Worm (Caenorhabditis elegans): ENCODE measurements around the gene nhr-225.

DNA sequence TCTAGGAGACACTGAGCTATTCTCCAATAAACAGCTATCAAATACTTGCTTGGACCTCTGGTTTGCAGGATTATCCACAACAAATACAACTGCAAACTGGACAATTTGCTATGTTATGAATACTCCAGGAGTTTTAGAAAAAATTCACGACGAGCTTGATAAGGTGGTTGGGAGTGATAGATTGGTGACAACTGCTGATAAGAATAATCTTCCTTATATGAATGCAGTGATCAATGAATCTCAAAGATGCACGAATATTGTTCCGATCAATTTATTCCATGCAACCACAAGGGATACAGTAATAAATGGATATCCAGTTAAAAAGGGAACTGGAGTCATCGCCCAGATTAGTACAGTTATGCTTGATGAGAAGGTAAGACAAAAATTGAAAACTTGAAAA is 38.5 kb downstream of the nhr-225 start:
- TF ChIP-seq D2030.7 (GFP tag; IDR thresholded peaks at IDR 0.05) = no peak
- no peak for TF ChIP-seq ceh-91 (GFP tag; IDR thresholded peaks at IDR 0.05)
- TF ChIP-seq attf-6 (GFP tag; IDR thresholded peaks at IDR 0.05) = no peak
- TF ChIP-seq tbx-9 (tag; optimal IDR thresholded peaks at IDR 0.05; ENCODE audit: borderline replicate concordance) = no peak
- TF ChIP-seq pha-4 (tag; optimal IDR thresholded peaks at IDR 0.05) = no peak
- no peak for TF ChIP-seq egrh-3 (GFP tag; IDR thresholded peaks at IDR 0.05)
- no peak for TF ChIP-seq tlf-1 (GFP tag; optimal IDR thresholded peaks at IDR 0.05)
- no peak for TF ChIP-seq athp-1 (tag; optimal IDR thresholded peaks at IDR 0.05)
- no peak for TF ChIP-seq nfya-1 (tag; optimal IDR thresholded peaks at IDR 0.05; ENCODE audit: borderline replicate concordance, insufficient read depth)
- no peak for TF ChIP-seq sea-2 (GFP tag; IDR thresholded peaks at IDR 0.05)
- no peak for TF ChIP-seq him-1 (tag; optimal IDR thresholded peaks at IDR 0.05)
- no peak for TF ChIP-seq nhr-27 (tag; optimal IDR thresholded peaks at IDR 0.05)
- no peak for TF ChIP-seq snpc-4 (GFP tag; optimal IDR thresholded peaks at IDR 0.05)
- no peak for TF ChIP-seq snpc-4 (tag; optimal IDR thresholded peaks at IDR 0.05)
- TF ChIP-seq ztf-26 (tag; optimal IDR thresholded peaks at IDR 0.05) = no peak
